Worm (Caenorhabditis elegans) whole organism, L2 larva: ENCODE results near the gene suex-2.

Experiments
- ama-1 ChIP-seq: fragments of 150-350 bp; optimal IDR thresholded peaks from 2 replicates; lab custom pipeline; 2018; ENCODE audit warnings: inconsistent platforms
- blmp-1 ChIP-seq: sonication (generic microtip); optimal IDR thresholded peaks from 2 replicates; lab custom pipeline; 2017; ENCODE audit warnings: missing genetic modification characterization, mild to moderate bottlenecking, missing compliant biosample characterization, antibody characterized with exemption, moderate library complexity; ENCODE audit not compliant: insufficient read depth
- ceh-82 ChIP-seq: fragments of 150-350 bp; optimal IDR thresholded peaks from 2 replicates; lab custom pipeline; 2014; ENCODE audit warnings: missing biosample characterization, missing genetic modification characterization
- egl-27 ChIP-seq: sonication (generic microtip); optimal IDR thresholded peaks from 3 replicates; lab custom pipeline; 2017; ENCODE audit warnings: missing biosample characterization, missing genetic modification reagents, missing genetic modification characterization
- elt-1 ChIP-seq: fragments of 150-350 bp; optimal IDR thresholded peaks from 2 replicates; lab custom pipeline; 2014; ENCODE audit warnings: missing biosample characterization, missing genetic modification characterization
- elt-3 ChIP-seq: sonication (generic microtip); optimal IDR thresholded peaks from 2 replicates; lab custom pipeline; 2017; ENCODE audit warnings: missing biosample characterization, missing genetic modification characterization
- nhr-21 ChIP-seq: fragments of 150-350 bp; optimal IDR thresholded peaks from 2 replicates; lab custom pipeline; 2014; ENCODE audit warnings: missing biosample characterization, missing genetic modification characterization
- nhr-237 ChIP-seq: fragments of 150-350 bp; optimal IDR thresholded peaks from 2 replicates; lab custom pipeline; 2014; ENCODE audit warnings: missing biosample characterization, missing genetic modification characterization
- sma-9 ChIP-seq, 2 experiments: fragments of 150-350 bp in 1 of 2; sonication (generic microtip) in 1 of 2; optimal IDR thresholded peaks; 2 replicates each; lab custom pipeline; 2014 to 2016; ENCODE audit warnings: missing genetic modification characterization in 2 of 2, mild to moderate bottlenecking in 1 of 2, missing biosample characterization in 1 of 2, missing compliant biosample characterization in 1 of 2, missing genetic modification reagents in 1 of 2, moderate library complexity in 1 of 2
- snpc-4 ChIP-seq: fragments of 150-350 bp; optimal IDR thresholded peaks from 2 replicates; lab custom pipeline; 2014; ENCODE audit warnings: missing biosample characterization, missing genetic modification characterization
- unc-39 ChIP-seq: fragments of 150-350 bp; optimal IDR thresholded peaks from 2 replicates; lab custom pipeline; 2014; ENCODE audit warnings: missing biosample characterization, missing genetic modification characterization
- unc-62 ChIP-seq: fragments of 150-350 bp; optimal IDR thresholded peaks from 2 replicates; lab custom pipeline; 2014; ENCODE audit warnings: missing biosample characterization, missing genetic modification reagents, missing genetic modification characterization
- ztf-11 ChIP-seq: sonication (generic microtip); optimal IDR thresholded peaks from 2 replicates; lab custom pipeline; 2017; ENCODE audit warnings: missing biosample characterization, missing genetic modification characterization

DNA sequence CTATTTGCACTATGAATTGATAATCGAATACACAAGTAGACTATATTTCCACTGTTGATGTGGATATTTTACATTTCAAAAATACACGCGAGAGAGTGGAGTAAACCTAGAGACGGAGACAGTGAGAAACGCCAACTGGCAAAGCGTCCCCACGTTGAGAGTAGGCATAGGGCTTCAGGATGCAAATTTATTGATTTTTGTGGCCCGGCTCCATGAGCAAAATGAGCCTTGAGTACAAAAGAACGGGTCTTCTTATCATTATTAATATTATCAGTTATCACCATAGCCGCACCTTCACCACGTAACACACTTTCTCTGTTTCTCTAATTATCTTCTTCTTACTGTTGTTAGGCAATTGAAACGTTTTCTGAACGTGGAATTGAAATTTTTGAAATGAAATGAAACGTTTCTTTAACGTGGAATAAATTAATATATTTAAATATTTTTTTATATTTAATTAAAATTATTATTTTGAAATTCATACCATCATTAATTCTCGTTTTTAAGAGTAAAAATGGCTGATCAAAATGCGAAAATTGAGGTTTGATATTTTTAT lies 18.7 kb downstream of the suex-2 start, which contains the start of gene bre-1:
- TF ChIP-seq unc-62 (GFP tag; lab: Kevin White, UChicago) (no peak), snpc-4 (tag; lab: Kevin White, UChicago) (no peak), ceh-82 (no peak), elt-1 (tag; lab: Kevin White, UChicago) (no peak), unc-39 (tag; lab: Kevin White, UChicago) (no peak), sma-9 (GFP tag; optimal IDR thresholded peaks at IDR 0.05; lab: Kevin White, UChicago) (peak; percentile 24), sma-9 (tag; optimal IDR thresholded peaks at IDR 0.05; lab: Kevin White, UChicago) (no peak), ztf-11 (no peak), egl-27 (tag; lab: Kevin White, UChicago) (no peak), ama-1 (no peak), nhr-237 (tag; lab: Kevin White, UChicago) (no peak), elt-3 (no peak), nhr-21 (no peak), blmp-1 (tag; lab: Kevin White, UChicago) (no peak)
